Fruit fly (Drosophila melanogaster) whole organism, adult: ENCODE measurements around the gene CG43703.

Source experiments
- CG11617 ChIP-seq: fragments of 200-800 bp; sonication (Bioruptor generic); optimal IDR thresholded peaks from 2 replicates; lab custom pipeline; 2017; ENCODE audit warnings: mild to moderate bottlenecking, missing biosample characterization, missing genetic modification reagents, missing genetic modification characterization
- CG12768 ChIP-seq: fragments of 200-800 bp; sonication (Bioruptor generic); optimal IDR thresholded peaks from 2 replicates; lab custom pipeline; 2017; ENCODE audit warnings: missing biosample characterization, missing genetic modification characterization, mild to moderate bottlenecking, moderate library complexity, missing genetic modification reagents
- CG14711 ChIP-seq: fragments of 200-800 bp; sonication (Bioruptor generic); optimal IDR thresholded peaks from 2 replicates; lab custom pipeline; 2018; ENCODE audit warnings: missing biosample characterization, mild to moderate bottlenecking, missing genetic modification characterization, moderate library complexity
- CG1620 ChIP-seq: fragments of 200-800 bp; sonication (Bioruptor generic); optimal IDR thresholded peaks from 2 replicates; lab custom pipeline; 2016; ENCODE audit warnings: missing biosample characterization, missing genetic modification characterization
- CG33017 ChIP-seq: fragments of 200-800 bp; sonication (Bioruptor generic); optimal IDR thresholded peaks from 2 replicates; lab custom pipeline; 2018; ENCODE audit warnings: missing biosample characterization, mild to moderate bottlenecking, missing genetic modification characterization, moderate library complexity
- CG5204 ChIP-seq: fragments of 200-800 bp; sonication (Bioruptor generic); optimal IDR thresholded peaks from 2 replicates; lab custom pipeline; 2016; ENCODE audit warnings: missing biosample characterization, missing genetic modification characterization
- CG7045 ChIP-seq: fragments of 200-800 bp; sonication (Bioruptor generic); optimal IDR thresholded peaks from 2 replicates; lab custom pipeline; 2017; ENCODE audit warnings: missing biosample characterization, mild to moderate bottlenecking, missing genetic modification characterization
- CG7101 ChIP-seq: fragments of 200-800 bp; sonication (Bioruptor generic); optimal IDR thresholded peaks from 2 replicates; lab custom pipeline; 2018; ENCODE audit warnings: missing biosample characterization, mild to moderate bottlenecking, missing genetic modification characterization, moderate library complexity
- Clk ChIP-seq: fragments of 200-800 bp; sonication (Bioruptor generic); optimal IDR thresholded peaks from 2 replicates; lab custom pipeline; 2017; ENCODE audit warnings: missing biosample characterization, missing genetic modification characterization
- Crg-1 ChIP-seq: fragments of 200-800 bp; sonication (Bioruptor generic); optimal IDR thresholded peaks from 2 replicates; lab custom pipeline; 2016; ENCODE audit warnings: missing biosample characterization, missing genetic modification characterization
- Hr96 ChIP-seq: fragments of 200-800 bp; sonication (Bioruptor generic); optimal IDR thresholded peaks from 2 replicates; lab custom pipeline; 2016; ENCODE audit warnings: missing biosample characterization, missing genetic modification characterization
- Mnt ChIP-seq: fragments of 200-800 bp; sonication (Bioruptor generic); optimal IDR thresholded peaks from 2 replicates; lab custom pipeline; 2016; ENCODE audit warnings: missing biosample characterization, mild to moderate bottlenecking, missing genetic modification characterization
- bab1 ChIP-seq: fragments of 200-800 bp; sonication (Bioruptor generic); optimal IDR thresholded peaks from 3 replicates; lab custom pipeline; 2019; ENCODE audit warnings: missing biosample characterization, mild to moderate bottlenecking, missing genetic modification characterization, moderate library complexity
- cic ChIP-seq: fragments of 200-800 bp; sonication (Bioruptor generic); optimal IDR thresholded peaks from 2 replicates; lab custom pipeline; 2017; ENCODE audit warnings: missing biosample characterization, mild to moderate bottlenecking, missing genetic modification characterization, moderate library complexity
- cnc ChIP-seq, 2 experiments: fragments of >200 bp; optimal IDR thresholded peaks; 2 replicates each; lab custom pipeline; 2017
- kay ChIP-seq: fragments of 200-800 bp; sonication (Bioruptor generic); peaks from one replicate; lab custom pipeline; 2016; ENCODE audit warnings: missing biosample characterization, missing genetic modification characterization, borderline replicate concordance
- ovo ChIP-seq: fragments of 200-800 bp; sonication (Bioruptor generic); optimal IDR thresholded peaks from 2 replicates; lab custom pipeline; 2016; ENCODE audit warnings: missing biosample characterization, missing genetic modification characterization
- pad ChIP-seq: fragments of 200-800 bp; sonication (Bioruptor generic); optimal IDR thresholded peaks from 3 replicates; lab custom pipeline; 2017; ENCODE audit warnings: missing biosample characterization, missing genetic modification characterization, mild to moderate bottlenecking, moderate library complexity, missing genetic modification reagents
- tj ChIP-seq: fragments of 200-800 bp; sonication (Bioruptor generic); optimal IDR thresholded peaks from 3 replicates; lab custom pipeline; 2017; ENCODE audit warnings: missing biosample characterization, mild to moderate bottlenecking, missing genetic modification characterization, moderate library complexity

Gene CG43703

dm6 chr2L:3765194-3765593, at the start of gene CG43703:
TSS of gene CG43703 (plus strand) at chr2L:3765494.
- TF ChIP-seq cnc (optimal IDR thresholded peaks at IDR 0.05; lab: Kevin White, UChicago): no peak
- no peak for TF ChIP-seq CG7101 (tag; lab: Kevin White, UChicago)
- TF ChIP-seq Crg-1: no peak
- no peak for TF ChIP-seq cic
- no peak for TF ChIP-seq Mnt (GFP tag; lab: Kevin White, UChicago)
- TF ChIP-seq CG5204: no peak
- no peak for TF ChIP-seq CG12768 (GFP tag; lab: Kevin White, UChicago)
- TF ChIP-seq CG7045 (GFP tag; lab: Kevin White, UChicago): no peak
- no peak for TF ChIP-seq CG1620 (GFP tag; lab: Kevin White, UChicago)
- TF ChIP-seq tj (GFP tag; lab: Kevin White, UChicago): no peak
- no peak for TF ChIP-seq kay (GFP tag; lab: Kevin White, UChicago)

dm6 chr2L:3717673-3718235, 47.5 kb upstream of the CG43703 start, which contains the start of the genes lectin-24A and Shaw:
TSS of gene lectin-24A (minus strand) at chr2L:3717773.
TSS of gene Shaw (plus strand) at chr2L:3718185.
- TF ChIP-seq CG7045 (GFP tag; lab: Kevin White, UChicago) (no peak), CG1620 (GFP tag; lab: Kevin White, UChicago) (no peak)

dm6 chr2L:3719414-3719959, 45.8 kb upstream of the CG43703 start:
- TF ChIP-seq CG7045 (GFP tag; lab: Kevin White, UChicago) (no peak), CG5204 (peak; percentile 5)

dm6 chr2L:3729635-3730034, 35.7 kb upstream of the CG43703 start:
- TF ChIP-seq pad (GFP tag; lab: Kevin White, UChicago) (no peak), cnc (optimal IDR thresholded peaks at IDR 0.05; lab: Kevin White, UChicago) (no peak), CG7101 (tag; lab: Kevin White, UChicago) (no peak), CG5204 (no peak), ovo (no peak)

- no peak for TF ChIP-seq cnc (optimal IDR thresholded peaks at IDR 0.05; lab: Kevin White, UChicago)
- peak; percentile 65 for TF ChIP-seq kay (GFP tag; lab: Kevin White, UChicago)
Observed at dm6 chr2L:3730182-3730975, 34.9 kb upstream of the CG43703 start, which contains the start of gene CG10019. TSS of gene CG10019 (plus strand) at chr2L:3730466.

dm6 chr2L:3731055-3731454, 34.2 kb upstream of the CG43703 start:
- no peak for TF ChIP-seq CG11617 (GFP tag; lab: Kevin White, UChicago)
- TF ChIP-seq tj (GFP tag; lab: Kevin White, UChicago): no peak
- no peak for TF ChIP-seq CG12768 (GFP tag; lab: Kevin White, UChicago)

- TF ChIP-seq cic (no peak), CG11617 (GFP tag; lab: Kevin White, UChicago) (no peak), CG7101 (tag; lab: Kevin White, UChicago) (no peak), kay (GFP tag; lab: Kevin White, UChicago) (no peak), CG5204 (no peak), bab1 (GFP tag; lab: Kevin White, UChicago) (no peak), Clk (GFP tag; lab: Kevin White, UChicago) (no peak), Hr96 (no peak), CG12768 (GFP tag; lab: Kevin White, UChicago) (no peak), CG14711 (tag; lab: Kevin White, UChicago) (no peak)
Observed at dm6 chr2L:3737003-3737662, 28.2 kb upstream of the CG43703 start.

dm6 chr2L:3737682-3738081, 27.6 kb upstream of the CG43703 start:
- no peak for TF ChIP-seq CG11617 (GFP tag; lab: Kevin White, UChicago)
- no peak for TF ChIP-seq Hr96
- TF ChIP-seq tj (GFP tag; lab: Kevin White, UChicago): no peak
- TF ChIP-seq Crg-1: no peak
- no peak for TF ChIP-seq Clk (GFP tag; lab: Kevin White, UChicago)
- no peak for TF ChIP-seq Mnt (GFP tag; lab: Kevin White, UChicago)
- TF ChIP-seq cic: no peak
- no peak for TF ChIP-seq pad (GFP tag; lab: Kevin White, UChicago)
- TF ChIP-seq ovo: no peak
- no peak for TF ChIP-seq CG7045 (GFP tag; lab: Kevin White, UChicago)
- TF ChIP-seq CG12768 (GFP tag; lab: Kevin White, UChicago): no peak
- no peak for TF ChIP-seq CG14711 (tag; lab: Kevin White, UChicago)
- TF ChIP-seq cnc (optimal IDR thresholded peaks at IDR 0.05; lab: Kevin White, UChicago): no peak
- no peak for TF ChIP-seq CG33017 (tag; lab: Kevin White, UChicago)
